Worm (Caenorhabditis elegans) whole organism, L4 larva: ENCODE data around the gene srx-20.

Experiments used
- aly-2 ChIP-seq: sonication (generic microtip); optimal IDR thresholded peaks from 2 replicates; lab custom pipeline; 2018; ENCODE audit warnings: missing biosample characterization, missing genetic modification characterization
- ces-1 ChIP-seq: fragments of 150-350 bp; sonication (generic microtip); optimal IDR thresholded peaks from 4 replicates; lab custom pipeline; 2014; ENCODE audit warnings: missing biosample characterization, missing genetic modification reagents, missing genetic modification characterization
- cey-2 ChIP-seq: sonication (generic microtip); optimal IDR thresholded peaks from 3 replicates; lab custom pipeline; 2017; ENCODE audit warnings: missing genetic modification characterization, mild to moderate bottlenecking, missing compliant biosample characterization, antibody characterized with exemption, borderline replicate concordance; ENCODE audit not compliant: insufficient read depth
- dpl-1 ChIP-seq: fragments of 150-350 bp; optimal IDR thresholded peaks from 2 replicates; lab custom pipeline; 2014; ENCODE audit warnings: missing biosample characterization, missing genetic modification reagents, missing genetic modification characterization
- lin-15B ChIP-seq: fragments of 150-350 bp; sonication (generic microtip); optimal IDR thresholded peaks from 3 replicates; lab custom pipeline; 2014; ENCODE audit warnings: missing biosample characterization, missing genetic modification characterization
- nhr-76 ChIP-seq: fragments of 150-350 bp; optimal IDR thresholded peaks from 2 replicates; lab custom pipeline; 2014; ENCODE audit warnings: missing biosample characterization, missing genetic modification characterization
- nhr-77 ChIP-seq: fragments of 150-350 bp; optimal IDR thresholded peaks from 2 replicates; lab custom pipeline; 2014; ENCODE audit warnings: missing biosample characterization, missing genetic modification characterization
- snpc-4 ChIP-seq: fragments of 150-350 bp; optimal IDR thresholded peaks from 2 replicates; lab custom pipeline; 2014; ENCODE audit warnings: missing biosample characterization, missing genetic modification characterization
- zag-1 ChIP-seq: fragments of 150-350 bp; optimal IDR thresholded peaks from 2 replicates; lab custom pipeline; 2014; ENCODE audit warnings: missing biosample characterization, missing genetic modification characterization
- zfp-3 ChIP-seq: fragments of 200-800 bp; sonication (Bioruptor generic); conservative IDR thresholded peaks from 2 replicates; pipeline ENCODE4 v1.3.6; 2022; ENCODE audit warnings: missing genetic modification reagents, missing genetic modification characterization, missing compliant biosample characterization
- ztf-11 ChIP-seq: fragments of 150-350 bp; optimal IDR thresholded peaks from 2 replicates; lab custom pipeline; 2014; ENCODE audit warnings: missing biosample characterization, missing genetic modification characterization

DNA sequence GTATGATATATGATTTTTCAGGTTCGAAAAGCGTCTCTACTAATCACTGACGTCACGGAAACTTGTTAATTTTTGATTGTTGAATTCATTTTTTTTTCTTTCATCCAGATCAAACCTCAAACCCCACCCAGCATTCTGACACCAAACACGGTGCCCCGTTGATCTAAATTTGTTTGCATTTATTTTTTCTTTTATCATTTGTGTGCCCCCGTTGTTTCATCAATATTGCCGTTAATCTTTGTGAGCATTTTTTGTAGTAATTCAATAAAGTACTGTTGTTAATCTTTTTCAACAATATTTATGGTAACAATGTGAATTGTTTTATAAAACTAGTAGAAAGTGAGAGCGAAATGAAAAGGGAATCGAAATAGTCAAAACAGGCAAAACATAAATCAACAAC is 48.9 kb downstream of the srx-20 start:
- TF ChIP-seq lin-15B (tag; lab: Kevin White, UChicago) (no peak), ztf-11 (tag; lab: Kevin White, UChicago) (no peak), cey-2 (tag; lab: Kevin White, UChicago) (no peak), dpl-1 (GFP tag; lab: Kevin White, UChicago) (no peak), zfp-3 (GFP tag; lab: Robert Waterston, UW) (no peak), nhr-76 (no peak), ces-1 (no peak), nhr-77 (tag; lab: Kevin White, UChicago) (no peak), snpc-4 (tag; lab: Kevin White, UChicago) (no peak), zag-1 (no peak), aly-2 (tag; lab: Kevin White, UChicago) (no peak)
